Worm (Caenorhabditis elegans): Measurements from ENCODE around the gene E02H9.1.
A peak's percentile ranks its signal among the peaks of the same experiment; 100 is the strongest.
"Not testable (repeated sequence)": the region's sequence is repeated elsewhere in the genome, so short reads cannot be mapped to it uniquely, and the experiment has no call there.

DNA sequence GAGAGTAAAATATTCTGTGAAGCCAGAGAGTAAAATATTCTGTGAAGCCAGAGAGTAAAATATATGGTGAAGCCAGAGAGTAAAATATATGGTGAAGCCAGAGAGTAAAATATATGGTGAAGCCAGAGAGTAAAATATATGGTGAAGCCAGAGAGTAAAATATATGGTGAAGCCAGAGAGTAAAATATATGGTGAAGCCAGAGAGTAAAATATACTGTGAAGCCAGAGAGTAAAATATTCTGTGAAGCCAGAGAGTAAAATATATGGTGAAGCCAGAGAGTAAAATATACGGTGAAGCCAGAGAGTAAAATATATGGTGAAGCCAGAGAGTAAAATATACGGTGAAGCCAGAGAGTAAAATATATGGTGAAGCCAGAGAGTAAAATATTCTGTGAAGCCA is 31.0 kb downstream of the E02H9.1 start:
- peak; percentile 99 for TF ChIP-seq Y53F4B.3 (GFP tag; IDR thresholded peaks at IDR 0.05)
- not testable (repeated sequence) for TF ChIP-seq F22D6.2 (tag; optimal IDR thresholded peaks at IDR 0.05); T07F8.4 (tag; optimal IDR thresholded peaks at IDR 0.05); him-1 (tag; optimal IDR thresholded peaks at IDR 0.05); B0035.1 (tag; optimal IDR thresholded peaks at IDR 0.05); ekl-4 (GFP tag; IDR thresholded peaks at IDR 0.05); ama-1 (optimal IDR thresholded peaks at IDR 0.05); ama-1 (GFP tag; optimal IDR thresholded peaks at IDR 0.05); nhr-80 (tag; optimal IDR thresholded peaks at IDR 0.05); efl-1 (GFP tag; optimal IDR thresholded peaks at IDR 0.05); sdz-38 (tag; optimal IDR thresholded peaks at IDR 0.05); pbrm-1 (GFP tag; IDR thresholded peaks at IDR 0.05)
- peak; percentile 86 for TF ChIP-seq F39B2.1 (GFP tag; IDR thresholded peaks at IDR 0.05)
- TF ChIP-seq bed-1 (GFP tag; IDR thresholded peaks at IDR 0.05) = peak; percentile 96

All from whole organism, young adult.